Fruit fly (Drosophila melanogaster) Kc167 (cell line): Measurements from ENCODE around the gene CG1537.

Experiments
- insv ChIP-seq: fragments of >200 bp; optimal IDR thresholded peaks from 3 replicates; lab custom pipeline; 2018; ENCODE audit warnings: missing external identifiers
- psq ChIP-seq: fragments of >200 bp; optimal IDR thresholded peaks from 2 replicates; lab custom pipeline; 2017; ENCODE audit warnings: missing external identifiers

dm6 chrX:11039788-11040187, 23.2 kb downstream of the CG1537 start, which contains the start of gene vex:
- TF ChIP-seq insv (lab: Kevin White, UChicago) (no peak), psq (no peak)
